Worm (Caenorhabditis elegans) whole organism, midembryonic: ENCODE measurements around the gene T01D1.4.

ENCODE experiments used
- T22C8.4 ChIP-seq: fragments of 200-800 bp; sonication (Bioruptor generic); IDR thresholded peaks from 2 replicates; pipeline ENCODE4 v1.3.6; 2022; ENCODE audit warnings: missing genetic modification characterization, missing compliant biosample characterization
- cog-1 ChIP-seq: sonication (generic microtip); optimal IDR thresholded peaks from 2 replicates; lab custom pipeline; 2016; ENCODE audit warnings: missing genetic modification characterization, missing compliant biosample characterization
- flt-1 ChIP-seq: fragments of 200-800 bp; sonication (Bioruptor generic); IDR thresholded peaks from 2 replicates; pipeline ENCODE4 v1.3.6; 2022; ENCODE audit warnings: missing genetic modification characterization, missing compliant biosample characterization
- klf-2 ChIP-seq: fragments of 200-800 bp; sonication (Bioruptor generic); conservative IDR thresholded peaks from 2 replicates; pipeline ENCODE4 v1.3.6; 2022; ENCODE audit warnings: missing genetic modification reagents, missing genetic modification characterization, missing compliant biosample characterization
- med-1 ChIP-seq: sonication (generic microtip); optimal IDR thresholded peaks from 2 replicates; lab custom pipeline; 2017; ENCODE audit warnings: missing genetic modification characterization, mild to moderate bottlenecking, missing compliant biosample characterization, antibody characterized with exemption, missing genetic modification reagents; ENCODE audit not compliant: insufficient read depth
- ref-1 ChIP-seq: fragments of 200-800 bp; sonication (Bioruptor generic); conservative IDR thresholded peaks from 2 replicates; pipeline ENCODE4 v1.3.6; 2022; ENCODE audit warnings: missing genetic modification reagents, missing genetic modification characterization, missing compliant biosample characterization
- tab-1 ChIP-seq: fragments of 200-800 bp; sonication (Bioruptor generic); IDR thresholded peaks from 2 replicates; pipeline ENCODE4 v1.3.6; 2022; ENCODE audit warnings: missing genetic modification characterization, missing compliant biosample characterization
- ztf-23 ChIP-seq: fragments of 200-800 bp; sonication (Bioruptor generic); IDR thresholded peaks from 2 replicates; pipeline ENCODE4 v1.3.6; 2022; ENCODE audit warnings: missing genetic modification reagents, missing genetic modification characterization, missing compliant biosample characterization
- ztf-29 ChIP-seq: fragments of 200-800 bp; sonication (Bioruptor generic); IDR thresholded peaks from 2 replicates; pipeline ENCODE4 v1.3.6; 2022; ENCODE audit warnings: missing genetic modification reagents, missing genetic modification characterization, missing compliant biosample characterization

The T01D1.4 gene

DNA sequence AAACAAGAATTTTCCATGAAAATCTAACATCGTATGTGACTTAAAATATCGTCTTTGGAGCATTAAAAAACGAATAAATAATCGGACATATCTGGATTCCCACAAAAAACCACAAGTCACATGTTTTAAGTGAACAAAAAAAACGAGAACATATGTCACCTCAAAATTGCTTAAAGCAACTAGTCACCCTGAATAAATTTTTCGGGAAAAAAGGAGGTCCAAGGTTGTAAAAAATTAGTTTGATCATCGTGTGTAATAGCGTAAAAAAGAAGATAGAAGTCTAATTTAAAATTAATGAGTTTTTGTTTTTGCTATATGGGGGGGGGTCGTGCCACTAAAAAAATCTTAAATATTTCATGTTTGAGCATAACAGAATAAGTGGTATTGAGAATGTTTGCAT is 49.1 kb downstream of the T01D1.4 start:
- no peak for TF ChIP-seq ztf-23
- TF ChIP-seq cog-1 (tag; lab: Kevin White, UChicago): no peak
- TF ChIP-seq T22C8.4 (GFP tag; lab: Robert Waterston, UW): no peak
- no peak for TF ChIP-seq klf-2
- no peak for TF ChIP-seq ztf-29 (GFP tag; lab: Robert Waterston, UW)
- TF ChIP-seq flt-1 (GFP tag; lab: Robert Waterston, UW): no peak
- TF ChIP-seq med-1 (GFP tag; lab: Kevin White, UChicago): no peak
- TF ChIP-seq tab-1 (GFP tag; lab: Robert Waterston, UW): no peak
- no peak for TF ChIP-seq ref-1 (GFP tag; lab: Robert Waterston, UW)

DNA sequence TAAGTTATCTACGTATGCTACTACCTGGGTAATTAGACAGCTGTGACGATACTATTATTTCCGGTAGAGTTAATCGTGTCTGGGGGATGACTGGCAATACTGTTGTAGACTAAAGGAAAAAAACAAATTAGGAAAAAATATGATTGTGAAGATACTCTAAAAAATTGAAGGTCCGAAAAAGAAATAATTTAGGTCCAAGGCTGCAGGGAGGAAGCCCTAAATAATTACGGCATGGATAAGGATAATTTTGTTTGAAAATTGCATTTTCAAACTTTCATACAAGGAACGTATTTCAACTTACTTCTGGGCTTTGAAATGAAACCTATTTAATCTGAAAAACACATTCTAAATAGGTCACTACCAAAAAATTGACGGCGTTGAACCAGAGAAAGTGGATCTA is 50.0 kb downstream of the T01D1.4 start, which contains the start of gene srd-3:
srd-3 (minus strand) TSS at position 101 of the 400 bp plus-strand sequence.
- TF ChIP-seq ztf-29 (GFP tag; lab: Robert Waterston, UW) (no peak), klf-2 (no peak), flt-1 (GFP tag; lab: Robert Waterston, UW) (no peak), ref-1 (GFP tag; lab: Robert Waterston, UW) (no peak), med-1 (GFP tag; lab: Kevin White, UChicago) (no peak)
